Fruit fly (Drosophila melanogaster) S2 (cell line): ENCODE data around the gene Ance-3.

Experiments
- CG8478 ChIP-seq: fragments of >200 bp; optimal IDR thresholded peaks from 2 replicates; lab custom pipeline; 2018
- CTCF ChIP-seq, 2 experiments: fragments of >200 bp; optimal IDR thresholded peaks; 2 replicates each; lab custom pipeline; 2018

- TF ChIP-seq CG8478 (lab: Kevin White, UChicago), result no peak
- no peak for TF ChIP-seq CTCF (optimal IDR thresholded peaks at IDR 0.05; lab: Kevin White, UChicago)
These were observed 58.3 kb downstream of the Ance-3 start, which contains the start of gene He for dm6 chr2L:13972847-13973246.
